Worm (Caenorhabditis elegans): ENCODE results near the gene F36D3.14.

DNA sequence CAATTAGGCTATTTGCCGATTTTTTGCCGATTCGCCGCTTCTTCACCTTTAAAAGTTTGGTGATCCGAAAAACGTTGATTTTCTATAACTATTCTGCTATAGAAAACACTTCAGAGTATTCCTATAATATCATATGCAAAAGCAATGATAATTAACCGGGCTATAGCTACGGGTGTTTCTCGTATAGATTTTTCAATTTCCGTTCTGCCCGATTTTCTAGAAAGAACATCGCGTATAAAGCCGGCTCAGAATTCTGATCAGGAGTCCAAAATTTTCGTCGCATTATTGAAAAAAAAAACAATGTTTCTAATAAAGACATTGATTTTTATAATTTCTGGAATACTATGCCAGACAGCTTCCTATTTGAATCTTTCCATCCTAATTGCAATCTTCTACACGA lies 47.6 kb upstream of the F36D3.14 start, which contains the start of gene srbc-65:
- TF ChIP-seq ztf-29 (GFP tag; IDR thresholded peaks at IDR 0.05) (no peak), tab-1 (GFP tag; IDR thresholded peaks at IDR 0.05) (no peak), med-1 (GFP tag; optimal IDR thresholded peaks at IDR 0.05; ENCODE audit: insufficient read depth) (no peak), ztf-23 (GFP tag; IDR thresholded peaks at IDR 0.05) (no peak), klf-2 (GFP tag; conservative IDR thresholded peaks at IDR 0.05) (no peak), flt-1 (GFP tag; IDR thresholded peaks at IDR 0.05) (no peak), cog-1 (tag; optimal IDR thresholded peaks at IDR 0.05) (no peak), ref-1 (GFP tag; conservative IDR thresholded peaks at IDR 0.05) (no peak)
